Worm (Caenorhabditis elegans) whole organism, midembryonic: ENCODE measurements around the gene F02D8.9.

Experiments used
- T22C8.4 ChIP-seq: fragments of 200-800 bp; sonication (Bioruptor generic); IDR thresholded peaks from 2 replicates; pipeline ENCODE4 v1.3.6; 2022; ENCODE audit warnings: missing genetic modification characterization, missing compliant biosample characterization
- cog-1 ChIP-seq: sonication (generic microtip); optimal IDR thresholded peaks from 2 replicates; lab custom pipeline; 2016; ENCODE audit warnings: missing genetic modification characterization, missing compliant biosample characterization
- flt-1 ChIP-seq: fragments of 200-800 bp; sonication (Bioruptor generic); IDR thresholded peaks from 2 replicates; pipeline ENCODE4 v1.3.6; 2022; ENCODE audit warnings: missing genetic modification characterization, missing compliant biosample characterization
- klf-2 ChIP-seq: fragments of 200-800 bp; sonication (Bioruptor generic); conservative IDR thresholded peaks from 2 replicates; pipeline ENCODE4 v1.3.6; 2022; ENCODE audit warnings: missing genetic modification reagents, missing genetic modification characterization, missing compliant biosample characterization
- med-1 ChIP-seq: sonication (generic microtip); optimal IDR thresholded peaks from 2 replicates; lab custom pipeline; 2017; ENCODE audit warnings: missing genetic modification characterization, mild to moderate bottlenecking, missing compliant biosample characterization, antibody characterized with exemption, missing genetic modification reagents; ENCODE audit not compliant: insufficient read depth
- ref-1 ChIP-seq: fragments of 200-800 bp; sonication (Bioruptor generic); conservative IDR thresholded peaks from 2 replicates; pipeline ENCODE4 v1.3.6; 2022; ENCODE audit warnings: missing genetic modification reagents, missing genetic modification characterization, missing compliant biosample characterization
- tab-1 ChIP-seq: fragments of 200-800 bp; sonication (Bioruptor generic); IDR thresholded peaks from 2 replicates; pipeline ENCODE4 v1.3.6; 2022; ENCODE audit warnings: missing genetic modification characterization, missing compliant biosample characterization
- ztf-23 ChIP-seq: fragments of 200-800 bp; sonication (Bioruptor generic); IDR thresholded peaks from 2 replicates; pipeline ENCODE4 v1.3.6; 2022; ENCODE audit warnings: missing genetic modification reagents, missing genetic modification characterization, missing compliant biosample characterization

ce11 chrV:15002184-15002690 lies 46.7 kb upstream of the F02D8.9 start, which contains the start of the genes fib-1 and mut-15:
- TF ChIP-seq tab-1 (GFP tag; lab: Robert Waterston, UW): no peak
- TF ChIP-seq flt-1 (GFP tag; lab: Robert Waterston, UW): peak; percentile 82
- TF ChIP-seq ref-1 (GFP tag; lab: Robert Waterston, UW): 0 out of 2 replicates have a peak, but pooled peaks have one; percentile 31
- TF ChIP-seq ztf-23 (GFP tag; lab: Robert Waterston, UW): peak; percentile 72
- TF ChIP-seq cog-1 (tag; lab: Kevin White, UChicago): peak; percentile 93
- TF ChIP-seq klf-2 (GFP tag; lab: Robert Waterston, UW): 0 out of 2 replicates have a peak, but pooled peaks have one; percentile 38
- TF ChIP-seq med-1 (GFP tag; lab: Kevin White, UChicago): no peak
- TF ChIP-seq T22C8.4 (GFP tag; lab: Robert Waterston, UW): peak; percentile 73
